Worm (Caenorhabditis elegans) whole organism, young adult: ENCODE measurements around the gene C04G6.13.

Source experiments
- B0019.2 ChIP-seq: fragments of 200-800 bp; sonication (Bioruptor generic); conservative IDR thresholded peaks from 2 replicates; pipeline ENCODE4 v1.3.6; 2022; ENCODE audit warnings: missing genetic modification reagents, missing genetic modification characterization, missing compliant biosample characterization
- B0336.3 ChIP-seq: fragments of 200-800 bp; sonication (Bioruptor generic); IDR thresholded peaks from 2 replicates; pipeline ENCODE4 v1.3.6; 2022; ENCODE audit warnings: missing genetic modification characterization, missing compliant biosample characterization
- F49E8.2 ChIP-seq: sonication (generic microtip); optimal IDR thresholded peaks from 3 replicates; lab custom pipeline; 2017; ENCODE audit warnings: missing genetic modification characterization, mild to moderate bottlenecking, missing compliant biosample characterization, antibody characterized with exemption, moderate library complexity; ENCODE audit not compliant: insufficient read depth
- K11D2.4 ChIP-seq: fragments of 200-800 bp; sonication (Bioruptor generic); IDR thresholded peaks from 2 replicates; pipeline ENCODE4 v1.3.6; 2022; ENCODE audit warnings: missing genetic modification reagents, missing genetic modification characterization, missing compliant biosample characterization
- Y53G8AR.9 ChIP-seq: fragments of 200-800 bp; sonication (Bioruptor generic); conservative IDR thresholded peaks from 2 replicates; pipeline ENCODE4 v1.3.6; 2022; ENCODE audit warnings: missing genetic modification reagents, missing genetic modification characterization, missing compliant biosample characterization
- akir-1 ChIP-seq: fragments of 200-800 bp; sonication (Bioruptor generic); optimal IDR thresholded peaks from 2 replicates; lab custom pipeline; 2018; ENCODE audit warnings: mild to moderate bottlenecking, missing genetic modification characterization, moderate library complexity, missing compliant biosample characterization
- ama-1 ChIP-seq, 3 experiments: fragments of 150-350 bp in 1 of 3; sonication (generic microtip) in 2 of 3; optimal IDR thresholded peaks; 2 replicates each; lab custom pipeline; 2014 to 2018; ENCODE audit warnings: missing biosample characterization in 2 of 3, missing genetic modification characterization in 2 of 3, missing genetic modification reagents in 2 of 3
- aptf-2 ChIP-seq: fragments of 200-800 bp; sonication (Bioruptor generic); conservative IDR thresholded peaks from 2 replicates; pipeline ENCODE4 v1.3.6; 2022; ENCODE audit warnings: missing genetic modification reagents, missing genetic modification characterization, missing compliant biosample characterization
- attf-3 ChIP-seq: fragments of 200-800 bp; sonication (Bioruptor generic); conservative IDR thresholded peaks from 2 replicates; pipeline ENCODE4 v1.3.6; 2022; ENCODE audit warnings: missing genetic modification reagents, missing genetic modification characterization, missing compliant biosample characterization
- cebp-1 ChIP-seq, 2 experiments: fragments of 200-800 bp in 1 of 2; sonication (Bioruptor generic) in 1 of 2; sonication (generic microtip) in 1 of 2; IDR thresholded peaks in 1 of 2; optimal IDR thresholded peaks in 1 of 2; 2 replicates each; pipeline versions ENCODE4 v1.3.6 to Lab custom; 2017 to 2022; ENCODE audit warnings: missing compliant biosample characterization in 2 of 2, missing genetic modification characterization in 2 of 2, mild to moderate bottlenecking in 1 of 2, missing genetic modification reagents in 1 of 2, moderate library complexity in 1 of 2
- ceh-100 ChIP-seq: fragments of 200-800 bp; sonication (Bioruptor generic); IDR thresholded peaks from 2 replicates; pipeline ENCODE4 v1.3.6; 2022; ENCODE audit warnings: missing genetic modification reagents, missing genetic modification characterization, missing compliant biosample characterization
- ceh-91 ChIP-seq: fragments of 200-800 bp; sonication (Bioruptor generic); IDR thresholded peaks from 2 replicates; pipeline ENCODE4 v1.3.6; 2022; ENCODE audit warnings: missing genetic modification reagents, missing genetic modification characterization, missing compliant biosample characterization
- dpl-1 ChIP-seq: fragments of 150-350 bp; optimal IDR thresholded peaks from 2 replicates; lab custom pipeline; 2014; ENCODE audit warnings: missing biosample characterization, missing genetic modification reagents, missing genetic modification characterization
- efl-1 ChIP-seq: fragments of 150-350 bp; optimal IDR thresholded peaks from 2 replicates; lab custom pipeline; 2014; ENCODE audit warnings: missing biosample characterization, missing genetic modification reagents, missing genetic modification characterization
- egl-18 ChIP-seq: fragments of 200-800 bp; sonication (Bioruptor generic); IDR thresholded peaks from 2 replicates; pipeline ENCODE4 v1.3.6; 2022; ENCODE audit warnings: missing genetic modification reagents, missing genetic modification characterization, missing compliant biosample characterization
- egl-44 ChIP-seq: fragments of 200-800 bp; sonication (Bioruptor generic); IDR thresholded peaks from 2 replicates; pipeline ENCODE4 v1.3.6; 2022; ENCODE audit warnings: missing genetic modification reagents, missing genetic modification characterization, missing compliant biosample characterization
- ekl-4 ChIP-seq: fragments of 200-800 bp; sonication (Bioruptor generic); IDR thresholded peaks from 2 replicates; pipeline ENCODE4 v1.3.6; 2022; ENCODE audit warnings: missing genetic modification reagents, missing genetic modification characterization, missing compliant biosample characterization
- hmg-1.2 ChIP-seq: fragments of 200-800 bp; sonication (Bioruptor generic); IDR thresholded peaks from 2 replicates; pipeline ENCODE4 v1.3.6; 2022; ENCODE audit warnings: missing genetic modification reagents, missing genetic modification characterization, missing compliant biosample characterization
- hmg-20 ChIP-seq: fragments of 200-800 bp; sonication (Bioruptor generic); IDR thresholded peaks from 2 replicates; pipeline ENCODE4 v1.3.6; 2022; ENCODE audit warnings: missing genetic modification reagents, missing genetic modification characterization, missing compliant biosample characterization
- lin-35 ChIP-seq, 3 experiments: fragments of 150-350 bp in 2 of 3; sonication (generic microtip) in 1 of 3; optimal IDR thresholded peaks; 2 replicates each; lab custom pipeline; 2014 to 2018; ENCODE audit warnings: missing biosample characterization in 3 of 3, missing genetic modification characterization in 3 of 3, missing genetic modification reagents in 3 of 3
- lin-54 ChIP-seq: fragments of 200-800 bp; sonication (Bioruptor generic); optimal IDR thresholded peaks from 2 replicates; lab custom pipeline; 2018; ENCODE audit warnings: mild to moderate bottlenecking, missing genetic modification characterization, missing compliant biosample characterization
- lsl-1 ChIP-seq: fragments of 200-800 bp; sonication (Bioruptor generic); optimal IDR thresholded peaks from 2 replicates; lab custom pipeline; 2018; ENCODE audit warnings: mild to moderate bottlenecking, missing genetic modification characterization, moderate library complexity, missing compliant biosample characterization
- madf-10 ChIP-seq: sonication (generic microtip); optimal IDR thresholded peaks from 2 replicates; lab custom pipeline; 2016; ENCODE audit warnings: mild to moderate bottlenecking, missing genetic modification characterization, missing compliant biosample characterization
- madf-6 ChIP-seq: fragments of 200-800 bp; sonication (Bioruptor generic); IDR thresholded peaks from 2 replicates; pipeline ENCODE4 v1.3.6; 2022; ENCODE audit warnings: missing genetic modification reagents, missing genetic modification characterization, missing compliant biosample characterization
- madf-8 ChIP-seq: fragments of 200-800 bp; sonication (Bioruptor generic); conservative IDR thresholded peaks from 2 replicates; pipeline ENCODE4 v1.3.6; 2022; ENCODE audit warnings: missing genetic modification reagents, missing genetic modification characterization, missing compliant biosample characterization
- mcd-1 ChIP-seq: fragments of 200-800 bp; sonication (Bioruptor generic); IDR thresholded peaks from 2 replicates; pipeline ENCODE4 v1.3.6; 2022; ENCODE audit warnings: missing genetic modification reagents, missing genetic modification characterization, missing compliant biosample characterization
- mxl-1 ChIP-seq: sonication (generic microtip); optimal IDR thresholded peaks from 2 replicates; lab custom pipeline; 2016; ENCODE audit warnings: missing genetic modification characterization, missing compliant biosample characterization
- nfya-1 ChIP-seq: sonication (generic microtip); optimal IDR thresholded peaks from 2 replicates; lab custom pipeline; 2017; ENCODE audit warnings: antibody characterized with exemption, missing compliant biosample characterization, missing genetic modification characterization, borderline replicate concordance; ENCODE audit not compliant: insufficient read depth
- nfya-2 ChIP-seq: fragments of 200-800 bp; sonication (Bioruptor generic); IDR thresholded peaks from 2 replicates; pipeline ENCODE4 v1.3.6; 2022; ENCODE audit warnings: missing genetic modification reagents, missing genetic modification characterization, missing compliant biosample characterization
- nfyb-1 ChIP-seq: fragments of 200-800 bp; sonication (Bioruptor generic); IDR thresholded peaks from 2 replicates; pipeline ENCODE4 v1.3.6; 2022; ENCODE audit warnings: missing genetic modification reagents, missing genetic modification characterization, missing compliant biosample characterization
- nhr-179 ChIP-seq: sonication (generic microtip); optimal IDR thresholded peaks from 2 replicates; lab custom pipeline; 2016; ENCODE audit warnings: mild to moderate bottlenecking, missing genetic modification characterization, missing compliant biosample characterization
- nhr-80 ChIP-seq: sonication (generic microtip); optimal IDR thresholded peaks from 2 replicates; lab custom pipeline; 2016; ENCODE audit warnings: missing genetic modification characterization, missing compliant biosample characterization
- pha-4 ChIP-seq: fragments of 150-350 bp; sonication (generic microtip); optimal IDR thresholded peaks from 2 replicates; lab custom pipeline; 2014; ENCODE audit warnings: missing biosample characterization, missing genetic modification reagents, missing genetic modification characterization
- sea-2 ChIP-seq: fragments of 200-800 bp; sonication (Bioruptor generic); IDR thresholded peaks from 2 replicates; pipeline ENCODE4 v1.3.6; 2022; ENCODE audit warnings: missing genetic modification characterization, missing compliant biosample characterization
- snpc-1.3 ChIP-seq: sonication (generic microtip); optimal IDR thresholded peaks from 2 replicates; lab custom pipeline; 2017; ENCODE audit warnings: missing genetic modification characterization, mild to moderate bottlenecking, missing compliant biosample characterization, antibody characterized with exemption, moderate library complexity, missing genotype, missing genetic modification reagents; ENCODE audit not compliant: insufficient read depth
- snpc-3.4 ChIP-seq: sonication (generic microtip); optimal IDR thresholded peaks from 2 replicates; lab custom pipeline; 2017; ENCODE audit warnings: missing genetic modification characterization, mild to moderate bottlenecking, missing compliant biosample characterization, antibody characterized with exemption, moderate library complexity, missing genotype, missing genetic modification reagents
- snpc-4 ChIP-seq, 5 experiments: fragments of 150-350 bp in 1 of 5; sonication (generic microtip) in 4 of 5; optimal IDR thresholded peaks; 2 replicates each; lab custom pipeline; 2014 to 2018; ENCODE audit warnings: missing genetic modification characterization in 5 of 5, missing biosample characterization in 3 of 5, antibody characterized with exemption in 2 of 5, mild to moderate bottlenecking in 2 of 5, missing compliant biosample characterization in 2 of 5, missing genotype in 2 of 5, moderate library complexity in 2 of 5, missing genetic modification reagents in 1 of 5
- tbp1 ChIP-seq: fragments of 200-800 bp; sonication (Bioruptor generic); optimal IDR thresholded peaks from 2 replicates; lab custom pipeline; 2018; ENCODE audit warnings: mild to moderate bottlenecking, missing genetic modification characterization, missing compliant biosample characterization
- tlf-1 ChIP-seq: fragments of 200-800 bp; sonication (Bioruptor generic); optimal IDR thresholded peaks from 2 replicates; lab custom pipeline; 2018; ENCODE audit warnings: mild to moderate bottlenecking, missing genetic modification characterization, missing compliant biosample characterization
- ztf-26 ChIP-seq: sonication (generic microtip); optimal IDR thresholded peaks from 2 replicates; lab custom pipeline; 2017; ENCODE audit warnings: missing genetic modification characterization, missing compliant biosample characterization

The C04G6.13 gene

DNA sequence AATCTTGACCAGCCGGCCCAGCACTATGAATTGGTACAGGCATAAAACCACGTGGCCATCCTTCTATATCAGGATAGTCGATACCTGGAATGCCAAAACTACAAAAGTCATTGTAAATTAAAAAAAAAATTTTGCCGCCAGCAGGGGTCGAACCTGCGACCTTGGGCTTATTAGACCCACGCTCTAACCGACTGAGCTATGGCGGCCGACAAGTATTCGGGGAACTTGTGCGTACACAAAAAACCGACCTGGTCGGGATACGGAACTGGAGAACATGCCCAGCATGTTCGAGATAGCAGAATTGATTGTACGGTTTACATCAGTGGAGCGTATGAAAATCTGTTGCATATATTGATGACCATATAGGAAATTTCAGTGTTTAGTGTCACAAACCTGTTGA, 36.7 kb upstream of the C04G6.13 start (continued):
- peak; percentile 53; the same call in 1 of the 2 replicates for TF ChIP-seq hmg-20 (GFP tag; lab: Robert Waterston, UW)
- 0 out of 2 replicates have a peak, but pooled peaks have one; percentile 48 for TF ChIP-seq attf-3 (GFP tag; lab: Robert Waterston, UW)
- peak; percentile 98 for TF ChIP-seq snpc-4 (GFP tag; optimal IDR thresholded peaks at IDR 0.05; lab: Kevin White, UChicago)
- TF ChIP-seq snpc-4 (tag; optimal IDR thresholded peaks at IDR 0.05; lab: Kevin White, UChicago) = peak; percentile 99
- no peak for TF ChIP-seq nfya-1 (tag; lab: Kevin White, UChicago)
- 0 out of 2 replicates have a peak, but pooled peaks have one; percentile 16 for TF ChIP-seq egl-44
- TF ChIP-seq mcd-1 = peak; percentile 89
- TF ChIP-seq B0336.3 (GFP tag; lab: Robert Waterston, UW) = peak; percentile 67

DNA sequence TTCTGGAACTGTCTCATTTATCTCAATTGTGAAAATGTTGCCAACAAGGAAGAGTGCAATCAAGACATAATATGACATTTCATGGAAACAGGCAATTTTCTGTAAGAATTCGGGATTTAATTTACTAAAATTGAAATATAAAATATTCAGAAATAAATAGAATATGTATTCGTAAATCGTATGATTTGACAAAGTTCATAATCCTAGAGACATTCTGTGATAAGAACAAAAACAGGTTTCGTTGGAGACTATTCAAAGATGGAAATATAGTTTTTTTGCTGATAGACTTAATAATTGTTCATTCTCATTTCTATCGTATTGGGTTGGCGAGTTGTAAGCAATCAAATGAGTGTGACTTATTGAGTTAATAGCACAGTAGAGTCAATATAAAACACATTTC, 36.0 kb upstream of the C04G6.13 start, which contains the start of gene C27A2.12:
Gene C27A2.12, minus strand, starts transcription at position 101 of the 400 bp plus-strand sequence.
- TF ChIP-seq nfya-2 (no peak), nfyb-1 (no peak), nhr-80 (tag; lab: Kevin White, UChicago) (no peak), efl-1 (GFP tag; lab: Kevin White, UChicago) (no peak), egl-18 (GFP tag; lab: Robert Waterston, UW) (no peak), pha-4 (no peak), nfya-1 (tag; lab: Kevin White, UChicago) (no peak), Y53G8AR.9 (GFP tag; lab: Robert Waterston, UW) (no peak), mcd-1 (no peak), ama-1 (optimal IDR thresholded peaks at IDR 0.05; lab: Kevin White, UChicago) (no peak), ama-1 (GFP tag; optimal IDR thresholded peaks at IDR 0.05; lab: Kevin White, UChicago) (no peak), madf-8 (GFP tag; lab: Robert Waterston, UW) (no peak), cebp-1 (GFP tag; IDR thresholded peaks at IDR 0.05; lab: Robert Waterston, UW) (no peak), cebp-1 (tag; optimal IDR thresholded peaks at IDR 0.05; lab: Kevin White, UChicago) (no peak), dpl-1 (no peak), tbp1 (GFP tag; lab: Kevin White, UChicago) (no peak), F49E8.2 (tag; lab: Kevin White, UChicago) (no peak), mxl-1 (tag; lab: Kevin White, UChicago) (no peak), B0019.2 (GFP tag; lab: Robert Waterston, UW) (no peak), nhr-179 (tag; lab: Kevin White, UChicago) (no peak), sea-2 (no peak)

DNA sequence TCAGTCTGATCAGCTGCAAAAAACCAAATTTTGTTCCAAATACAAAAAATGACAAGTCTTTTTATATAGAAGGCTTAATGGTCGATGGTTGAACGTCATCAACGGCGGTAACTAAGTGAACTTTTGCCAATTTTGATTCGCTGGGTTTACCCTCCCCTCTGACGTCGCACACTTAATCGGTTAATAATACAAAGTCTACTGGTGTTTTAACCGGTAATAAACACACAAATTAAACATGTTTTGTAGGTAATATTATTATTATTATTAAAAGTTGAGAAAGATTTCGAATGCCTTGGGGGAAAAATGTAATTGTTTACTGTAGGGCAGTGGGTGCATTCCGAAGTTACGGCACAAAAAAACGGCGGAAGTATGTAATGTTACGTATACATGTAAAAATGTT, 33.3 kb upstream of the C04G6.13 start, which contains the start of gene pho-12:
Gene pho-12, minus strand, starts transcription at position 101 of the 400 bp plus-strand sequence.
- no peak for TF ChIP-seq attf-3 (GFP tag; lab: Robert Waterston, UW)

ce11 chrII:5061794-5062368, 32.2 kb upstream of the C04G6.13 start, which contains the start of gene smc-5:
Gene smc-5 (plus strand): TSS chrII:5062125.
- peak; percentile 42; the same call in 1 of the 2 replicates for TF ChIP-seq hmg-1.2 (GFP tag; lab: Robert Waterston, UW)
- TF ChIP-seq ceh-100 (GFP tag; lab: Robert Waterston, UW) = peak; percentile 96
- TF ChIP-seq efl-1 (GFP tag; lab: Kevin White, UChicago) = peak; percentile 94
- TF ChIP-seq ztf-26 (tag; lab: Kevin White, UChicago) = no peak
- peak in 2 of 3 experiments; percentile 24 to 66 for TF ChIP-seq lin-35 (GFP tag; optimal IDR thresholded peaks at IDR 0.05; lab: Kevin White, UChicago)
- TF ChIP-seq lin-54 (GFP tag; lab: Kevin White, UChicago) = peak; percentile 71
- TF ChIP-seq ekl-4 (GFP tag; lab: Robert Waterston, UW) = 0 out of 2 replicates have a peak, but pooled peaks have one; percentile 25
- peak; percentile 80 for TF ChIP-seq madf-8 (GFP tag; lab: Robert Waterston, UW)
- peak; percentile 28 for TF ChIP-seq snpc-1.3 (tag; lab: Kevin White, UChicago)
- peak; percentile 70 for TF ChIP-seq lsl-1
- no peak for TF ChIP-seq K11D2.4
- peak; percentile 84 for TF ChIP-seq dpl-1
- no peak for TF ChIP-seq akir-1
- TF ChIP-seq madf-10 (tag; lab: Kevin White, UChicago) = peak; percentile 15
- TF ChIP-seq ceh-91 = peak; percentile 80
- peak; percentile 91 for TF ChIP-seq mcd-1
- peak; percentile 66 for TF ChIP-seq snpc-3.4 (tag; lab: Kevin White, UChicago)
- no peak for TF ChIP-seq aptf-2 (GFP tag; lab: Robert Waterston, UW)
- peak; percentile 89 for TF ChIP-seq madf-6 (GFP tag; lab: Robert Waterston, UW)
- TF ChIP-seq tlf-1 (GFP tag; lab: Kevin White, UChicago) = peak; percentile 0
